Worm (Caenorhabditis elegans): ENCODE data around the gene tat-6.

ce11 chrV:3088768-3089167, 40.1 kb upstream of the tat-6 start, which contains the start of gene acs-21:
- no peak for TF ChIP-seq snpc-4 (tag; optimal IDR thresholded peaks at IDR 0.05)
- TF ChIP-seq nhr-11 (tag; optimal IDR thresholded peaks at IDR 0.05), result no peak
- no peak for TF ChIP-seq nhr-23 (tag; optimal IDR thresholded peaks at IDR 0.05)
- TF ChIP-seq sma-3 (GFP tag; optimal IDR thresholded peaks at IDR 0.05), result no peak
- no peak for TF ChIP-seq nhr-77 (tag; optimal IDR thresholded peaks at IDR 0.05)
- no peak for TF ChIP-seq ztf-1 (GFP tag; conservative IDR thresholded peaks at IDR 0.05)
- no peak for TF ChIP-seq nhr-12 (tag; optimal IDR thresholded peaks at IDR 0.05)
- no peak for TF ChIP-seq zag-1 (tag; optimal IDR thresholded peaks at IDR 0.05)
- no peak for TF ChIP-seq lin-13 (GFP tag; optimal IDR thresholded peaks at IDR 0.05)

Measured in whole organism, L2 larva.